Fruit fly (Drosophila melanogaster): ENCODE measurements around the gene dmGlut.

- TF ChIP-seq CG34367 (tag; optimal IDR thresholded peaks at IDR 0.05) (no peak), CG8301 (tag; optimal IDR thresholded peaks at IDR 0.05) (no peak), CG17806 (tag; optimal IDR thresholded peaks at IDR 0.05) (no peak), EcR (GFP tag; optimal IDR thresholded peaks at IDR 0.05) (no peak)
These were observed 25.2 kb upstream of the dmGlut start, which contains the start of gene Hacd1 for dm6 chr2L:12002051-12002450.

Measured in whole organism, pupa.